Worm (Caenorhabditis elegans) whole organism, L1 larva: ENCODE measurements around the gene K09A9.6.

Experiments
- aha-1 ChIP-seq: fragments of 150-350 bp; optimal IDR thresholded peaks from 2 replicates; lab custom pipeline; 2014; ENCODE audit warnings: missing biosample characterization, missing genetic modification characterization
- ceh-63 ChIP-seq: fragments of 200-800 bp; sonication (Bioruptor generic); optimal IDR thresholded peaks from 2 replicates; lab custom pipeline; 2018; ENCODE audit warnings: mild to moderate bottlenecking, missing genetic modification characterization, missing compliant biosample characterization
- ceh-8 ChIP-seq: fragments of 200-800 bp; sonication (Bioruptor generic); optimal IDR thresholded peaks from 2 replicates; lab custom pipeline; 2018; ENCODE audit warnings: mild to moderate bottlenecking, missing genetic modification characterization, moderate library complexity, missing compliant biosample characterization
- dpl-1 ChIP-seq, 3 experiments: fragments of 150-350 bp in 2 of 3; sonication (generic microtip) in 1 of 3; optimal IDR thresholded peaks; 2 replicates each; lab custom pipeline; 2014 to 2017; ENCODE audit warnings: missing biosample characterization in 3 of 3, missing genetic modification characterization in 3 of 3, missing genetic modification reagents in 3 of 3
- fos-1 ChIP-seq: fragments of 150-350 bp; optimal IDR thresholded peaks from 2 replicates; lab custom pipeline; 2014; ENCODE audit warnings: missing biosample characterization, missing genetic modification characterization
- hlh-4 ChIP-seq: sonication (generic microtip); optimal IDR thresholded peaks from 2 replicates; lab custom pipeline; 2016; ENCODE audit warnings: mild to moderate bottlenecking, missing genetic modification characterization, missing compliant biosample characterization
- lin-39 ChIP-seq: fragments of 150-350 bp; optimal IDR thresholded peaks from 2 replicates; lab custom pipeline; 2014; ENCODE audit warnings: missing biosample characterization, missing genetic modification reagents, missing genetic modification characterization
- mdl-1 ChIP-seq, 2 experiments: fragments of 150-350 bp; optimal IDR thresholded peaks; 2 replicates each; lab custom pipeline; 2014 to 2017; ENCODE audit warnings: missing biosample characterization in 2 of 2, missing genetic modification characterization in 2 of 2, inconsistent platforms in 1 of 2
- nhr-77 ChIP-seq: fragments of 150-350 bp; optimal IDR thresholded peaks from 2 replicates; lab custom pipeline; 2014; ENCODE audit warnings: missing biosample characterization, missing genetic modification characterization
- rnt-1 ChIP-seq: sonication (generic microtip); optimal IDR thresholded peaks from 2 replicates; lab custom pipeline; 2016; ENCODE audit warnings: mild to moderate bottlenecking, missing genetic modification characterization, moderate library complexity, missing compliant biosample characterization
- snpc-4 ChIP-seq: fragments of 150-350 bp; optimal IDR thresholded peaks from 2 replicates; lab custom pipeline; 2014; ENCODE audit warnings: missing biosample characterization, missing genetic modification characterization
- unc-62 ChIP-seq: fragments of 150-350 bp; optimal IDR thresholded peaks from 2 replicates; lab custom pipeline; 2014; ENCODE audit warnings: missing biosample characterization, missing genetic modification reagents, missing genetic modification characterization

ce11 chrX:15594019-15594418 is 17.0 kb downstream of the K09A9.6 start:
- no peak for TF ChIP-seq lin-39 (tag; lab: Kevin White, UChicago)
- TF ChIP-seq rnt-1 (tag; lab: Kevin White, UChicago), result no peak
- no peak for TF ChIP-seq unc-62 (GFP tag; lab: Kevin White, UChicago)
- TF ChIP-seq fos-1 (tag; lab: Kevin White, UChicago), result no peak
- no peak for TF ChIP-seq mdl-1 (tag; optimal IDR thresholded peaks at IDR 0.05; lab: Kevin White, UChicago)
- no peak for TF ChIP-seq ceh-8 (GFP tag; lab: Kevin White, UChicago)
- no peak for TF ChIP-seq dpl-1 (GFP tag; optimal IDR thresholded peaks at IDR 0.05; lab: Kevin White, UChicago)
- no peak for TF ChIP-seq snpc-4 (tag; lab: Kevin White, UChicago)
- TF ChIP-seq nhr-77 (tag; lab: Kevin White, UChicago), result no peak
- TF ChIP-seq hlh-4 (tag; lab: Kevin White, UChicago), result no peak
- TF ChIP-seq aha-1 (tag; lab: Kevin White, UChicago), result no peak
- TF ChIP-seq ceh-63 (GFP tag; lab: Kevin White, UChicago), result no peak
